Worm (Caenorhabditis elegans) whole organism, young adult: ENCODE data around the gene K10H10.13.

Experiments
- B0019.2 ChIP-seq: fragments of 200-800 bp; sonication (Bioruptor generic); conservative IDR thresholded peaks from 2 replicates; pipeline ENCODE4 v1.3.6; 2022; ENCODE audit warnings: missing genetic modification reagents, missing genetic modification characterization, missing compliant biosample characterization
- B0336.3 ChIP-seq: fragments of 200-800 bp; sonication (Bioruptor generic); IDR thresholded peaks from 2 replicates; pipeline ENCODE4 v1.3.6; 2022; ENCODE audit warnings: missing genetic modification characterization, missing compliant biosample characterization
- C06A6.2 ChIP-seq: fragments of 200-800 bp; sonication (Bioruptor generic); conservative IDR thresholded peaks from 2 replicates; pipeline ENCODE4 v1.3.6; 2022; ENCODE audit warnings: missing genetic modification characterization, missing compliant biosample characterization
- F55B11.4 ChIP-seq: sonication (generic microtip); optimal IDR thresholded peaks from 2 replicates; lab custom pipeline; 2016; ENCODE audit warnings: missing compliant biosample characterization, missing genetic modification characterization, borderline replicate concordance; ENCODE audit not compliant: insufficient read depth
- K11D2.4 ChIP-seq: fragments of 200-800 bp; sonication (Bioruptor generic); IDR thresholded peaks from 2 replicates; pipeline ENCODE4 v1.3.6; 2022; ENCODE audit warnings: missing genetic modification reagents, missing genetic modification characterization, missing compliant biosample characterization
- Y67H2A.10 ChIP-seq: fragments of 200-800 bp; sonication (Bioruptor generic); conservative IDR thresholded peaks from 2 replicates; pipeline ENCODE4 v1.3.6; 2022; ENCODE audit warnings: missing genetic modification reagents, missing genetic modification characterization, missing compliant biosample characterization
- akir-1 ChIP-seq: fragments of 200-800 bp; sonication (Bioruptor generic); optimal IDR thresholded peaks from 2 replicates; lab custom pipeline; 2018; ENCODE audit warnings: mild to moderate bottlenecking, missing genetic modification characterization, moderate library complexity, missing compliant biosample characterization
- ama-1 ChIP-seq, 3 experiments: fragments of 150-350 bp in 1 of 3; sonication (generic microtip) in 2 of 3; optimal IDR thresholded peaks; 2 replicates each; lab custom pipeline; 2014 to 2018; ENCODE audit warnings: missing biosample characterization in 2 of 3, missing genetic modification characterization in 2 of 3, missing genetic modification reagents in 2 of 3
- aptf-2 ChIP-seq: fragments of 200-800 bp; sonication (Bioruptor generic); conservative IDR thresholded peaks from 2 replicates; pipeline ENCODE4 v1.3.6; 2022; ENCODE audit warnings: missing genetic modification reagents, missing genetic modification characterization, missing compliant biosample characterization
- aptf-3 ChIP-seq: fragments of 200-800 bp; sonication (Bioruptor generic); IDR thresholded peaks from 2 replicates; pipeline ENCODE4 v1.3.6; 2022; ENCODE audit warnings: missing genetic modification characterization, missing compliant biosample characterization
- bed-1 ChIP-seq: fragments of 200-800 bp; sonication (Bioruptor generic); IDR thresholded peaks from 2 replicates; pipeline ENCODE4 v1.3.6; 2022; ENCODE audit warnings: missing genetic modification reagents, missing genetic modification characterization, missing compliant biosample characterization
- ccch-3 ChIP-seq: fragments of 200-800 bp; sonication (Bioruptor generic); optimal IDR thresholded peaks from 2 replicates; lab custom pipeline; 2018; ENCODE audit warnings: mild to moderate bottlenecking, missing genetic modification characterization, missing compliant biosample characterization
- cebp-2 ChIP-seq: fragments of 200-800 bp; sonication (Bioruptor generic); IDR thresholded peaks from 2 replicates; pipeline ENCODE4 v1.3.6; 2022; ENCODE audit warnings: missing genetic modification characterization, missing compliant biosample characterization
- ceh-27 ChIP-seq: fragments of 200-800 bp; sonication (Bioruptor generic); optimal IDR thresholded peaks from 2 replicates; lab custom pipeline; 2018; ENCODE audit warnings: mild to moderate bottlenecking, missing genetic modification characterization, moderate library complexity, missing compliant biosample characterization
- ceh-58 ChIP-seq: fragments of 200-800 bp; sonication (Bioruptor generic); IDR thresholded peaks from 2 replicates; pipeline ENCODE4 v1.3.6; 2022; ENCODE audit warnings: missing genetic modification characterization, missing compliant biosample characterization
- ceh-79 ChIP-seq: sonication (generic microtip); optimal IDR thresholded peaks from 2 replicates; lab custom pipeline; 2017; ENCODE audit warnings: mild to moderate bottlenecking, missing genetic modification characterization, missing compliant biosample characterization
- ceh-91 ChIP-seq: fragments of 200-800 bp; sonication (Bioruptor generic); IDR thresholded peaks from 2 replicates; pipeline ENCODE4 v1.3.6; 2022; ENCODE audit warnings: missing genetic modification reagents, missing genetic modification characterization, missing compliant biosample characterization
- chd-7 ChIP-seq: sonication (generic microtip); optimal IDR thresholded peaks from 2 replicates; lab custom pipeline; 2016; ENCODE audit warnings: mild to moderate bottlenecking, missing genetic modification characterization, moderate library complexity, missing compliant biosample characterization
- dpff-1 ChIP-seq: sonication (generic microtip); optimal IDR thresholded peaks from 2 replicates; lab custom pipeline; 2017; ENCODE audit warnings: mild to moderate bottlenecking, missing genetic modification characterization, missing compliant biosample characterization
- efl-1 ChIP-seq: fragments of 150-350 bp; optimal IDR thresholded peaks from 2 replicates; lab custom pipeline; 2014; ENCODE audit warnings: missing biosample characterization, missing genetic modification reagents, missing genetic modification characterization
- egrh-3 ChIP-seq: fragments of 200-800 bp; sonication (Bioruptor generic); IDR thresholded peaks from 2 replicates; pipeline ENCODE4 v1.3.6; 2022; ENCODE audit warnings: missing genetic modification reagents, missing genetic modification characterization, missing compliant biosample characterization
- ekl-4 ChIP-seq: fragments of 200-800 bp; sonication (Bioruptor generic); IDR thresholded peaks from 2 replicates; pipeline ENCODE4 v1.3.6; 2022; ENCODE audit warnings: missing genetic modification reagents, missing genetic modification characterization, missing compliant biosample characterization
- gei-17 ChIP-seq: fragments of 200-800 bp; sonication (Bioruptor generic); optimal IDR thresholded peaks from 2 replicates; lab custom pipeline; 2018; ENCODE audit warnings: mild to moderate bottlenecking, missing genetic modification characterization, missing compliant biosample characterization
- lin-26 ChIP-seq: fragments of 200-800 bp; sonication (Bioruptor generic); IDR thresholded peaks from 2 replicates; pipeline ENCODE4 v1.3.6; 2022; ENCODE audit warnings: missing genetic modification reagents, missing genetic modification characterization, missing compliant biosample characterization
- lin-54 ChIP-seq: fragments of 200-800 bp; sonication (Bioruptor generic); optimal IDR thresholded peaks from 2 replicates; lab custom pipeline; 2018; ENCODE audit warnings: mild to moderate bottlenecking, missing genetic modification characterization, missing compliant biosample characterization
- lsy-27 ChIP-seq: sonication (generic microtip); optimal IDR thresholded peaks from 2 replicates; lab custom pipeline; 2017; ENCODE audit warnings: missing genetic modification characterization, mild to moderate bottlenecking, missing compliant biosample characterization, antibody characterized with exemption, missing genotype, borderline replicate concordance; ENCODE audit not compliant: insufficient read depth
- madf-10 ChIP-seq: sonication (generic microtip); optimal IDR thresholded peaks from 2 replicates; lab custom pipeline; 2016; ENCODE audit warnings: mild to moderate bottlenecking, missing genetic modification characterization, missing compliant biosample characterization
- madf-3 ChIP-seq: fragments of 200-800 bp; sonication (Bioruptor generic); IDR thresholded peaks from 2 replicates; pipeline ENCODE4 v1.3.6; 2022; ENCODE audit warnings: missing genetic modification reagents, missing genetic modification characterization, missing compliant biosample characterization
- madf-8 ChIP-seq: fragments of 200-800 bp; sonication (Bioruptor generic); conservative IDR thresholded peaks from 2 replicates; pipeline ENCODE4 v1.3.6; 2022; ENCODE audit warnings: missing genetic modification reagents, missing genetic modification characterization, missing compliant biosample characterization
- mcd-1 ChIP-seq: fragments of 200-800 bp; sonication (Bioruptor generic); IDR thresholded peaks from 2 replicates; pipeline ENCODE4 v1.3.6; 2022; ENCODE audit warnings: missing genetic modification reagents, missing genetic modification characterization, missing compliant biosample characterization
- nfyb-1 ChIP-seq: fragments of 200-800 bp; sonication (Bioruptor generic); IDR thresholded peaks from 2 replicates; pipeline ENCODE4 v1.3.6; 2022; ENCODE audit warnings: missing genetic modification reagents, missing genetic modification characterization, missing compliant biosample characterization
- nhr-120 ChIP-seq: fragments of 200-800 bp; sonication (Bioruptor generic); IDR thresholded peaks from 2 replicates; pipeline ENCODE4 v1.3.6; 2022; ENCODE audit warnings: missing genetic modification characterization, missing compliant biosample characterization
- nhr-179 ChIP-seq: sonication (generic microtip); optimal IDR thresholded peaks from 2 replicates; lab custom pipeline; 2016; ENCODE audit warnings: mild to moderate bottlenecking, missing genetic modification characterization, missing compliant biosample characterization
- sdz-38 ChIP-seq: sonication (generic microtip); optimal IDR thresholded peaks from 2 replicates; lab custom pipeline; 2016; ENCODE audit warnings: missing genotype, missing genetic modification characterization, missing compliant biosample characterization
- sea-2 ChIP-seq: fragments of 200-800 bp; sonication (Bioruptor generic); IDR thresholded peaks from 2 replicates; pipeline ENCODE4 v1.3.6; 2022; ENCODE audit warnings: missing genetic modification characterization, missing compliant biosample characterization
- zfh-2 ChIP-seq: fragments of 200-800 bp; sonication (Bioruptor generic); conservative IDR thresholded peaks from 2 replicates; pipeline ENCODE4 v1.3.6; 2022; ENCODE audit warnings: missing genetic modification reagents, missing genetic modification characterization, missing compliant biosample characterization
- ztf-28 ChIP-seq: fragments of 200-800 bp; sonication (Bioruptor generic); IDR thresholded peaks from 2 replicates; pipeline ENCODE4 v1.3.6; 2022; ENCODE audit warnings: missing genetic modification reagents, missing genetic modification characterization, missing compliant biosample characterization

The K10H10.13 gene

DNA sequence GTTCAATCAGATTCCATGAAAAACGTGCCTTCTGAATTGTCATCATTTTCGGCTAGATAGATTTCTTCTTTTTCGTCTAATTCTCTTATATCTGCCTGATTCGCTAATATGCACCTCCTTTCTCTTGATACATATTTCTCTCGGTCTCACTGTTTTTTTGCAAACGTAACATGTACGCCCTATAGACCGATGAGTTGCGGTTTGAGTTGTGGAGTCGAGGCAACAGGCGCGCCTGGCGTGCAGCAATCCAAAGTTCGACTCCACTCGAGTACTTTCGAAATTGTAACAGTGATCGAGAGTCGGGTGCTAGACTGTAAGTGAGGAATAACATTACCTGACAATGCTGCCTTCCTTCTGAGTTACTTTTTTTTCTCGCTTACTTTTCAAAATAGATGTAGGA is 14.3 kb downstream of the K10H10.13 start (continued):
- peak; percentile 88 for TF ChIP-seq akir-1
- no peak for TF ChIP-seq ccch-3 (GFP tag; lab: Kevin White, UChicago)
- no peak for TF ChIP-seq dpff-1 (tag; lab: Kevin White, UChicago)
- TF ChIP-seq nhr-120 = peak; percentile 89; the same call in 1 of the 2 replicates
- peak; percentile 90 for TF ChIP-seq ceh-27
- peak; percentile 23; the same call in 1 of the 2 replicates for TF ChIP-seq ceh-91
- peak; percentile 89 for TF ChIP-seq ekl-4 (GFP tag; lab: Robert Waterston, UW)

DNA sequence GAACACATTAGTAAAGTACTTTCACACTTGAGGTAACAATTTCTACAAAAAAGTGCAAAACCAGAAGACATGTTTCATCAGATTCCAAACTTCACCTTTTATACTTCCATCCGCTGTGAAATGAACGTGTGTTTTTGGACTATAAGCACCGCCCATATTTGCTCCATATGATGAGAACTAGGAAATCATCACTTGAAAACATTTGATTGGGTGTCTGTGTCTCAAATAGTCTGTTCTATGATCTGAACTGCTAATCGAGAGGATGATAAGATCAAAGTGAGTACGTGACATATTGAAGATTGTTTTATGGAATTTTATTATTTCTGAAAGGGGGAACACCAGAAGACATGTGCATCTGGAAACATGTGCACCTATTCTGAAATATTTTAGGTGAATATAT is 15.7 kb downstream of the K10H10.13 start:
- no peak for TF ChIP-seq ceh-58 (GFP tag; lab: Robert Waterston, UW)
- 0 out of 2 replicates have a peak, but pooled peaks have one; percentile 34 for TF ChIP-seq lin-26 (GFP tag; lab: Robert Waterston, UW)

ce11 chrII:14494464-14494863 is 16.6 kb downstream of the K10H10.13 start:
- TF ChIP-seq cebp-2 (GFP tag; lab: Robert Waterston, UW) (no peak), madf-8 (no peak), egrh-3 (GFP tag; lab: Robert Waterston, UW) (no peak), aptf-2 (GFP tag; lab: Robert Waterston, UW) (no peak), nhr-179 (tag; lab: Kevin White, UChicago) (no peak), B0019.2 (GFP tag; lab: Robert Waterston, UW) (no peak), madf-3 (GFP tag; lab: Robert Waterston, UW) (no peak), gei-17 (no peak), nfyb-1 (GFP tag; lab: Robert Waterston, UW) (no peak), lsy-27 (no peak), B0336.3 (GFP tag; lab: Robert Waterston, UW) (no peak), K11D2.4 (no peak), sea-2 (GFP tag; lab: Robert Waterston, UW) (no peak), C06A6.2 (GFP tag; lab: Robert Waterston, UW) (no peak), ceh-79 (tag; lab: Kevin White, UChicago) (no peak), lin-54 (no peak), sdz-38 (tag; lab: Kevin White, UChicago) (no peak)

DNA sequence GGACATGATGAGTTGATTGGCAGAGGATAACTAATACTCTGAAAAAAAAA is 16.9 kb downstream of the K10H10.13 start, which contains the start of gene cysl-2:
TSS of gene cysl-2 (minus strand) at position 38 of the 50 bp plus-strand sequence.
- TF ChIP-seq aptf-3 = no peak
- no peak for TF ChIP-seq ztf-28 (GFP tag; lab: Robert Waterston, UW)
- no peak for TF ChIP-seq efl-1 (GFP tag; lab: Kevin White, UChicago)
- 0 out of 2 replicates have a peak, but pooled peaks have one; percentile 3 for TF ChIP-seq mcd-1 (GFP tag; lab: Robert Waterston, UW)

DNA sequence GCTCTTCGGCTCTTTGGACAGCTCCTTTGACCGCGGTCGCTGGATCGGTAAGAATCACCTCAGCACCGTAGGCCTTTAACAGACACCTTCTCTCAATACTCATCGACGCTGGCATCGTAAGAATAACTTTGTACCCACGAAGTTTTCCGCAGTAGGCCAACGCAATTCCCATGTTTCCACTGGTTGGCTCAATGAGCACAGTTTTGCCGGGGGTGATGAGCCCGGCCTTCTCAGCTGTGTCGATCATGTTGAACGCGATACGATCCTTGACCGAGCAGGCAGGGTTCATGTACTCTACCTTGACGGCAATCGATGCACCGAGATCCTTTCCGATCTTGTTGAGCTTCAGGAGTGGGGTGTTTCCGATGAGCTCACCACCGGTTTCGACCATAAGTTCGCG is 17.1 kb downstream of the K10H10.13 start:
- TF ChIP-seq egrh-3 (GFP tag; lab: Robert Waterston, UW) = no peak
- no peak for TF ChIP-seq Y67H2A.10
- TF ChIP-seq F55B11.4 = no peak
- TF ChIP-seq zfh-2 (GFP tag; lab: Robert Waterston, UW) = peak; percentile 52; the same call in 1 of the 2 replicates
- 0 out of 2 replicates have a peak, but pooled peaks have one; percentile 39 for TF ChIP-seq nfyb-1 (GFP tag; lab: Robert Waterston, UW)
- TF ChIP-seq ama-1 (optimal IDR thresholded peaks at IDR 0.05; lab: Kevin White, UChicago) = peak; percentile 31
- no peak for TF ChIP-seq ama-1 (GFP tag; optimal IDR thresholded peaks at IDR 0.05; lab: Kevin White, UChicago)
- TF ChIP-seq chd-7 (tag; lab: Kevin White, UChicago) = peak; percentile 18
- TF ChIP-seq bed-1 (GFP tag; lab: Robert Waterston, UW) = no peak
- TF ChIP-seq lin-26 (GFP tag; lab: Robert Waterston, UW) = peak; percentile 57; the same call in 1 of the 2 replicates
- no peak for TF ChIP-seq C06A6.2 (GFP tag; lab: Robert Waterston, UW)
- 0 out of 2 replicates have a peak, but pooled peaks have one; percentile 11 for TF ChIP-seq ekl-4 (GFP tag; lab: Robert Waterston, UW)
- no peak for TF ChIP-seq madf-10 (tag; lab: Kevin White, UChicago)
- 0 out of 2 replicates have a peak, but pooled peaks have one; percentile 12 for TF ChIP-seq mcd-1 (GFP tag; lab: Robert Waterston, UW)
